Worm (Caenorhabditis elegans): ENCODE results near the gene ZK354.2.
"Not testable (repeated sequence)": the region's sequence is repeated elsewhere in the genome, so short reads cannot be mapped to it uniquely, and the experiment has no call there.

The ZK354.2 gene

ce11 chrIV:5303030-5303429 lies 10.2 kb upstream of the ZK354.2 start, which contains the start of gene ZK354.7:
Gene ZK354.7, minus strand, starts transcription at chrIV:5303130.
- no peak for TF ChIP-seq dmd-4 (tag; optimal IDR thresholded peaks at IDR 0.05)
- no peak for TF ChIP-seq elt-1 (tag; optimal IDR thresholded peaks at IDR 0.05)
- TF ChIP-seq blmp-1 (tag; optimal IDR thresholded peaks at IDR 0.05; ENCODE audit: insufficient read depth): no peak
- no peak for TF ChIP-seq nhr-129 (tag; optimal IDR thresholded peaks at IDR 0.05)
- no peak for TF ChIP-seq nhr-10 (tag; optimal IDR thresholded peaks at IDR 0.05)
- no peak for TF ChIP-seq skn-1 (tag; optimal IDR thresholded peaks at IDR 0.05)
- TF ChIP-seq lin-11 (tag; optimal IDR thresholded peaks at IDR 0.05): no peak

- no peak for TF ChIP-seq Y55F3AM.14 (GFP tag; optimal IDR thresholded peaks at IDR 0.05)
- TF ChIP-seq nhr-6 (tag; optimal IDR thresholded peaks at IDR 0.05): no peak
- TF ChIP-seq nhr-11 (tag; optimal IDR thresholded peaks at IDR 0.05): no peak
- no peak for TF ChIP-seq R02D3.7 (tag; optimal IDR thresholded peaks at IDR 0.05)
- TF ChIP-seq elt-3 (tag; optimal IDR thresholded peaks at IDR 0.05): no peak
- no peak for TF ChIP-seq mbf-1 (tag; optimal IDR thresholded peaks at IDR 0.05)
- no peak for TF ChIP-seq unc-39 (tag; optimal IDR thresholded peaks at IDR 0.05)
- TF ChIP-seq ztf-4 (tag; optimal IDR thresholded peaks at IDR 0.05): no peak
- no peak for TF ChIP-seq peb-1 (tag; optimal IDR thresholded peaks at IDR 0.05)
- TF ChIP-seq nhr-23 (tag; optimal IDR thresholded peaks at IDR 0.05): no peak
- TF ChIP-seq nhr-237 (tag; optimal IDR thresholded peaks at IDR 0.05): no peak
- no peak for TF ChIP-seq aly-2 (tag; optimal IDR thresholded peaks at IDR 0.05)
Observed at ce11 chrIV:5306040-5306439, 7.2 kb upstream of the ZK354.2 start, which contains the start of gene ZK354.8. Gene ZK354.8, minus strand, starts transcription at chrIV:5306140.

ce11 chrIV:5308046-5308643 lies 5.1 kb upstream of the ZK354.2 start, which contains the start of the genes ZK354.9 and msp-58:
Gene ZK354.9, minus strand, starts transcription at chrIV:5308146.
Gene msp-58, plus strand, starts transcription at chrIV:5308593.
- TF ChIP-seq lsy-2, nhr-11, skn-1 (tag; optimal IDR thresholded peaks at IDR 0.05): not testable (repeated sequence)

ce11 chrIV:5309742-5310141 lies 3.5 kb upstream of the ZK354.2 start, which contains the start of gene ZK354.3:
Gene ZK354.3, plus strand, starts transcription at chrIV:5310042.
- TF ChIP-seq F13H6.1 (tag; optimal IDR thresholded peaks at IDR 0.05): no peak
- TF ChIP-seq nhr-10 (tag; optimal IDR thresholded peaks at IDR 0.05): no peak
- no peak for TF ChIP-seq zag-1 (tag; optimal IDR thresholded peaks at IDR 0.05)
- no peak for TF ChIP-seq nhr-11 (tag; optimal IDR thresholded peaks at IDR 0.05)
- no peak for TF ChIP-seq unc-62 (GFP tag; optimal IDR thresholded peaks at IDR 0.05)
- no peak for TF ChIP-seq snpc-4 (tag; optimal IDR thresholded peaks at IDR 0.05)
- no peak for TF ChIP-seq elt-1 (tag; optimal IDR thresholded peaks at IDR 0.05)
- TF ChIP-seq nhr-12 (tag; optimal IDR thresholded peaks at IDR 0.05): no peak
- no peak for TF ChIP-seq elt-3 (tag; optimal IDR thresholded peaks at IDR 0.05)
- TF ChIP-seq lin-39 (tag; optimal IDR thresholded peaks at IDR 0.05): no peak
- TF ChIP-seq ama-1 (optimal IDR thresholded peaks at IDR 0.05): no peak
- TF ChIP-seq mdl-1 (tag; optimal IDR thresholded peaks at IDR 0.05): no peak
- TF ChIP-seq Y55F3AM.14 (GFP tag; optimal IDR thresholded peaks at IDR 0.05): no peak
- TF ChIP-seq unc-55 (GFP tag; optimal IDR thresholded peaks at IDR 0.05): no peak
- no peak for TF ChIP-seq R02D3.7 (tag; optimal IDR thresholded peaks at IDR 0.05)
- no peak for TF ChIP-seq lin-11 (tag; optimal IDR thresholded peaks at IDR 0.05)
- TF ChIP-seq nhr-21 (tag; optimal IDR thresholded peaks at IDR 0.05): no peak
- TF ChIP-seq C34F6.9 (tag; optimal IDR thresholded peaks at IDR 0.05): no peak
- TF ChIP-seq unc-39 (tag; optimal IDR thresholded peaks at IDR 0.05): no peak
- TF ChIP-seq nhr-23 (tag; optimal IDR thresholded peaks at IDR 0.05): no peak

ce11 chrIV:5316223-5316622 lies 3.0 kb downstream of the ZK354.2 start, which contains the start of gene msp-65:
Gene msp-65, plus strand, starts transcription at chrIV:5316523.
- not testable (repeated sequence) for TF ChIP-seq lsy-2, sem-4, nhr-25 (tag; optimal IDR thresholded peaks at IDR 0.05)
